Worm (Caenorhabditis elegans): ENCODE data around the gene msrp-7.

- no peak for TF ChIP-seq fkh-10 (GFP tag; optimal IDR thresholded peaks at IDR 0.05)
- TF ChIP-seq saeg-2 (GFP tag; IDR thresholded peaks at IDR 0.05): peak; percentile 59; the same call in 1 of the 2 replicates
- no peak for TF ChIP-seq R02D3.7 (tag; optimal IDR thresholded peaks at IDR 0.05)
- TF ChIP-seq nhr-77 (tag; optimal IDR thresholded peaks at IDR 0.05): no peak
- peak; percentile 73 for TF ChIP-seq nhr-25 (tag; optimal IDR thresholded peaks at IDR 0.05; ENCODE audit: borderline replicate concordance, insufficient read depth)
- TF ChIP-seq ceh-82 (tag; optimal IDR thresholded peaks at IDR 0.05): no peak
- no peak for TF ChIP-seq tag-97 (GFP tag; IDR thresholded peaks at IDR 0.05)
- no peak for TF ChIP-seq ama-1 (optimal IDR thresholded peaks at IDR 0.05)
- peak; percentile 22 for TF ChIP-seq pqm-1 (tag; optimal IDR thresholded peaks at IDR 0.05)
- TF ChIP-seq ceh-28 (tag; optimal IDR thresholded peaks at IDR 0.05): no peak
- no peak for TF ChIP-seq ces-1 (GFP tag; optimal IDR thresholded peaks at IDR 0.05)
These were observed 40.3 kb downstream of the msrp-7 start for ce11 chrII:10851110-10851509.

All from whole organism, L4 larva.